Worm (Caenorhabditis elegans) whole organism, L3 larva: ENCODE measurements around the gene cyp-35A1.

ENCODE experiments used
- ZK546.5 ChIP-seq: sonication (generic microtip); optimal IDR thresholded peaks from 2 replicates; lab custom pipeline; 2017; ENCODE audit warnings: missing biosample characterization, missing genetic modification characterization
- aly-2 ChIP-seq: fragments of 150-350 bp; optimal IDR thresholded peaks from 2 replicates; lab custom pipeline; 2014; ENCODE audit warnings: missing biosample characterization, missing genetic modification characterization
- ama-1 ChIP-seq: fragments of 150-350 bp; optimal IDR thresholded peaks from 2 replicates; lab custom pipeline; 2018
- ceh-16 ChIP-seq: sonication (generic microtip); optimal IDR thresholded peaks from 2 replicates; lab custom pipeline; 2017; ENCODE audit warnings: missing biosample characterization, missing genetic modification characterization
- ceh-28 ChIP-seq: fragments of 150-350 bp; optimal IDR thresholded peaks from 2 replicates; lab custom pipeline; 2014; ENCODE audit warnings: missing biosample characterization, missing genetic modification reagents, missing genetic modification characterization
- ceh-82 ChIP-seq: fragments of 150-350 bp; optimal IDR thresholded peaks from 2 replicates; lab custom pipeline; 2014; ENCODE audit warnings: missing biosample characterization, missing genetic modification characterization
- ceh-9 ChIP-seq: sonication (generic microtip); optimal IDR thresholded peaks from 2 replicates; lab custom pipeline; 2018; ENCODE audit warnings: missing biosample characterization, missing genetic modification characterization
- daf-12 ChIP-seq: fragments of 150-350 bp; optimal IDR thresholded peaks from 2 replicates; lab custom pipeline; 2014; ENCODE audit warnings: missing biosample characterization, missing genetic modification reagents, missing genetic modification characterization
- egl-27 ChIP-seq: sonication (generic microtip); optimal IDR thresholded peaks from 4 replicates; lab custom pipeline; 2017; ENCODE audit warnings: missing biosample characterization, missing genetic modification reagents, missing genetic modification characterization
- elt-1 ChIP-seq: fragments of 150-350 bp; optimal IDR thresholded peaks from 2 replicates; lab custom pipeline; 2014; ENCODE audit warnings: missing biosample characterization, missing genetic modification characterization
- elt-2 ChIP-seq: sonication (generic microtip); optimal IDR thresholded peaks from 2 replicates; lab custom pipeline; 2016; ENCODE audit warnings: missing genetic modification reagents, mild to moderate bottlenecking, missing genetic modification characterization, missing compliant biosample characterization
- elt-3 ChIP-seq, 3 experiments: fragments of 150-350 bp in 1 of 3; sonication (generic microtip) in 2 of 3; optimal IDR thresholded peaks; 2 replicates in 2 of 3; 4 replicates in 1 of 3; lab custom pipeline; 2014 to 2017; ENCODE audit warnings: missing biosample characterization in 3 of 3, missing genetic modification characterization in 3 of 3
- eor-1 ChIP-seq, 2 experiments: fragments of 150-350 bp; optimal IDR thresholded peaks; 2 replicates each; lab custom pipeline; 2014 to 2018; ENCODE audit warnings: missing biosample characterization in 2 of 2, missing genetic modification characterization in 2 of 2
- fkh-10 ChIP-seq: sonication (generic microtip); optimal IDR thresholded peaks from 2 replicates; lab custom pipeline; 2017; ENCODE audit warnings: missing biosample characterization, missing genetic modification reagents, missing genetic modification characterization
- fkh-2 ChIP-seq: fragments of 150-350 bp; optimal IDR thresholded peaks from 2 replicates; lab custom pipeline; 2014; ENCODE audit warnings: missing biosample characterization, missing genetic modification reagents, missing genetic modification characterization
- fos-1 ChIP-seq: fragments of 150-350 bp; optimal IDR thresholded peaks from 2 replicates; lab custom pipeline; 2014; ENCODE audit warnings: missing biosample characterization, missing genetic modification characterization
- hmg-11 ChIP-seq: sonication (generic microtip); optimal IDR thresholded peaks from 2 replicates; lab custom pipeline; 2016; ENCODE audit warnings: missing genetic modification characterization, missing compliant biosample characterization
- lin-15B ChIP-seq: fragments of 150-350 bp; optimal IDR thresholded peaks from 2 replicates; lab custom pipeline; 2014; ENCODE audit warnings: missing biosample characterization, missing genetic modification characterization
- lin-39 ChIP-seq: fragments of 150-350 bp; optimal IDR thresholded peaks from 2 replicates; lab custom pipeline; 2018; ENCODE audit warnings: missing biosample characterization, missing genetic modification reagents, missing genetic modification characterization
- lsy-12 ChIP-seq: sonication (generic microtip); optimal IDR thresholded peaks from 2 replicates; lab custom pipeline; 2016; ENCODE audit warnings: mild to moderate bottlenecking, missing genetic modification characterization, missing compliant biosample characterization
- mml-1 ChIP-seq: fragments of 150-350 bp; sonication (generic microtip); optimal IDR thresholded peaks from 3 replicates; lab custom pipeline; 2014; ENCODE audit warnings: missing biosample characterization, missing genetic modification characterization
- nhr-11 ChIP-seq: fragments of 150-350 bp; optimal IDR thresholded peaks from 2 replicates; lab custom pipeline; 2014; ENCODE audit warnings: missing biosample characterization, missing genetic modification characterization
- nhr-12 ChIP-seq: fragments of 150-350 bp; optimal IDR thresholded peaks from 2 replicates; lab custom pipeline; 2014; ENCODE audit warnings: missing biosample characterization, missing genetic modification characterization
- nhr-23 ChIP-seq: fragments of 150-350 bp; optimal IDR thresholded peaks from 2 replicates; lab custom pipeline; 2014; ENCODE audit warnings: missing biosample characterization, missing genetic modification reagents, missing genetic modification characterization
- nhr-237 ChIP-seq: fragments of 150-350 bp; optimal IDR thresholded peaks from 2 replicates; lab custom pipeline; 2014; ENCODE audit warnings: missing biosample characterization, missing genetic modification characterization
- nhr-28 ChIP-seq: fragments of 150-350 bp; optimal IDR thresholded peaks from 2 replicates; lab custom pipeline; 2014; ENCODE audit warnings: missing biosample characterization, missing genetic modification characterization
- nhr-43 ChIP-seq: sonication (generic microtip); optimal IDR thresholded peaks from 2 replicates; lab custom pipeline; 2016; ENCODE audit warnings: mild to moderate bottlenecking, missing genetic modification characterization, missing compliant biosample characterization; ENCODE audit not compliant: poor library complexity, severe bottlenecking
- nhr-67 ChIP-seq: fragments of 150-350 bp; optimal IDR thresholded peaks from 2 replicates; lab custom pipeline; 2014; ENCODE audit warnings: missing biosample characterization, missing genetic modification characterization
- nhr-77 ChIP-seq: fragments of 150-350 bp; optimal IDR thresholded peaks from 2 replicates; lab custom pipeline; 2014; ENCODE audit warnings: missing biosample characterization, missing genetic modification characterization
- pha-4 ChIP-seq: fragments of 150-350 bp; optimal IDR thresholded peaks from 2 replicates; lab custom pipeline; 2014; ENCODE audit warnings: missing biosample characterization, missing genetic modification reagents, missing genetic modification characterization
- pqm-1 ChIP-seq: fragments of 150-350 bp; optimal IDR thresholded peaks from 2 replicates; lab custom pipeline; 2017; ENCODE audit warnings: missing biosample characterization, missing genetic modification characterization, inconsistent platforms
- skn-1 ChIP-seq: fragments of 150-350 bp; optimal IDR thresholded peaks from 2 replicates; lab custom pipeline; 2014; ENCODE audit warnings: missing biosample characterization, missing genetic modification characterization
- snpc-4 ChIP-seq: fragments of 150-350 bp; optimal IDR thresholded peaks from 2 replicates; lab custom pipeline; 2014; ENCODE audit warnings: missing biosample characterization, missing genetic modification characterization
- ztf-11 ChIP-seq: fragments of 150-350 bp; optimal IDR thresholded peaks from 2 replicates; lab custom pipeline; 2014; ENCODE audit warnings: missing biosample characterization, missing genetic modification characterization

The cyp-35A1 gene

ce11 chrV:7400588-7400987 lies 39.0 kb upstream of the cyp-35A1 start, which contains the start of gene srx-60:
TSS of gene srx-60 (plus strand) at chrV:7400888.
- TF ChIP-seq elt-3 (tag; optimal IDR thresholded peaks at IDR 0.05; lab: Kevin White, UChicago) (no peak), eor-1 (tag; optimal IDR thresholded peaks at IDR 0.05; lab: Kevin White, UChicago) (no peak), nhr-12 (tag; lab: Kevin White, UChicago) (no peak), nhr-67 (no peak), nhr-237 (tag; lab: Kevin White, UChicago) (no peak), mml-1 (tag; lab: Kevin White, UChicago) (no peak), ZK546.5 (tag; lab: Kevin White, UChicago) (no peak), aly-2 (tag; lab: Kevin White, UChicago) (no peak), ztf-11 (tag; lab: Kevin White, UChicago) (no peak), fos-1 (no peak)

ce11 chrV:7400095-7400494 lies 38.5 kb upstream of the cyp-35A1 start, which contains the start of gene cnc-9:
TSS of gene cnc-9 (minus strand) at chrV:7400195.
- no peak for TF ChIP-seq ceh-28 (tag; lab: Kevin White, UChicago)
- TF ChIP-seq nhr-23 (tag; lab: Kevin White, UChicago), result no peak
- TF ChIP-seq pqm-1 (tag; lab: Kevin White, UChicago), result no peak
- no peak for TF ChIP-seq lin-39
- no peak for TF ChIP-seq elt-2 (tag; lab: Kevin White, UChicago)
- no peak for TF ChIP-seq snpc-4
- TF ChIP-seq nhr-28 (tag; lab: Kevin White, UChicago), result no peak
- TF ChIP-seq nhr-43 (tag; lab: Kevin White, UChicago), result no peak
- no peak for TF ChIP-seq nhr-12 (tag; lab: Kevin White, UChicago)
- no peak for TF ChIP-seq mml-1 (tag; lab: Kevin White, UChicago)

ce11 chrV:7399202-7399601 lies 37.6 kb upstream of the cyp-35A1 start, which contains the start of gene gst-41:
TSS of gene gst-41 (minus strand) at chrV:7399302.
- no peak for TF ChIP-seq ztf-11 (tag; lab: Kevin White, UChicago)
- TF ChIP-seq ceh-9 (tag; lab: Kevin White, UChicago), result no peak
- no peak for TF ChIP-seq ceh-28 (tag; lab: Kevin White, UChicago)
- TF ChIP-seq ceh-16 (tag; lab: Kevin White, UChicago), result no peak

ce11 chrV:7395359-7395758 lies 33.8 kb upstream of the cyp-35A1 start, which contains the start of gene srx-9:
TSS of gene srx-9 (minus strand) at chrV:7395459.
- TF ChIP-seq skn-1 (tag; lab: Kevin White, UChicago) (no peak), fkh-10 (GFP tag; lab: Kevin White, UChicago) (no peak), hmg-11 (tag; lab: Kevin White, UChicago) (no peak), eor-1 (tag; optimal IDR thresholded peaks at IDR 0.05; lab: Kevin White, UChicago) (no peak), fos-1 (no peak), ceh-16 (tag; lab: Kevin White, UChicago) (no peak), elt-1 (tag; lab: Kevin White, UChicago) (no peak), nhr-23 (tag; lab: Kevin White, UChicago) (no peak), nhr-11 (no peak), daf-12 (tag; lab: Kevin White, UChicago) (no peak), pha-4 (tag; lab: Kevin White, UChicago) (no peak), elt-2 (tag; lab: Kevin White, UChicago) (no peak), fkh-2 (no peak), lin-39 (no peak), ama-1 (lab: Kevin White, UChicago) (no peak), lsy-12 (tag; lab: Kevin White, UChicago) (no peak), nhr-43 (tag; lab: Kevin White, UChicago) (no peak), lin-15B (tag; lab: Kevin White, UChicago) (no peak), nhr-77 (tag; lab: Kevin White, UChicago) (no peak), ceh-82 (tag; lab: Kevin White, UChicago) (no peak)

- no peak for TF ChIP-seq egl-27 (tag; lab: Kevin White, UChicago)
- peak; percentile 9 for TF ChIP-seq pqm-1 (tag; lab: Kevin White, UChicago)
- peak; percentile 48 for TF ChIP-seq pha-4 (tag; lab: Kevin White, UChicago)
- peak; percentile 60 for TF ChIP-seq elt-2 (tag; lab: Kevin White, UChicago)
Measured at ce11 chrV:7391933-7392332, 30.4 kb upstream of the cyp-35A1 start, which contains the start of gene fbxa-105. TSS of gene fbxa-105 (minus strand) at chrV:7392029.
